Worm (Caenorhabditis elegans): ENCODE results near the gene flp-12.

ce11 chrX:4586617-4587016 is 5.5 kb downstream of the flp-12 start, which contains the start of gene C05E11.2:
- no peak for TF ChIP-seq C38D4.7 (GFP tag; optimal IDR thresholded peaks at IDR 0.05)
- TF ChIP-seq hlh-6 (tag; optimal IDR thresholded peaks at IDR 0.05), result no peak
- no peak for TF ChIP-seq hlh-30 (tag; optimal IDR thresholded peaks at IDR 0.05; ENCODE audit: insufficient read depth)
- no peak for TF ChIP-seq ahr-1 (tag; optimal IDR thresholded peaks at IDR 0.05)
- no peak for TF ChIP-seq pag-3 (tag; optimal IDR thresholded peaks at IDR 0.05; ENCODE audit: borderline replicate concordance)
- no peak for TF ChIP-seq lin-11 (tag; optimal IDR thresholded peaks at IDR 0.05)
- TF ChIP-seq fkh-10 (GFP tag; optimal IDR thresholded peaks at IDR 0.05), result no peak
- TF ChIP-seq ama-1 (optimal IDR thresholded peaks at IDR 0.05), result no peak

Measured in whole organism, late embryonic.